Worm (Caenorhabditis elegans) whole organism, L4 larva: ENCODE results near the gene F10C1.23.

ENCODE experiments used
- ama-1 ChIP-seq: fragments of 150-350 bp; optimal IDR thresholded peaks from 2 replicates; lab custom pipeline; 2014; ENCODE audit warnings: inconsistent platforms, mixed read lengths
- daf-12 ChIP-seq: fragments of 150-350 bp; optimal IDR thresholded peaks from 2 replicates; lab custom pipeline; 2014; ENCODE audit warnings: missing biosample characterization, missing genetic modification reagents, missing genetic modification characterization
- lin-13 ChIP-seq: fragments of 150-350 bp; optimal IDR thresholded peaks from 2 replicates; lab custom pipeline; 2014; ENCODE audit warnings: missing biosample characterization, missing genetic modification reagents, missing genetic modification characterization
- lin-38 ChIP-seq: fragments of 200-800 bp; sonication (Bioruptor generic); IDR thresholded peaks from 2 replicates; pipeline ENCODE4 v1.3.6; 2022; ENCODE audit warnings: missing genetic modification reagents, missing genetic modification characterization, missing compliant biosample characterization
- nhr-10 ChIP-seq: fragments of 150-350 bp; optimal IDR thresholded peaks from 2 replicates; lab custom pipeline; 2014; ENCODE audit warnings: missing biosample characterization, missing genetic modification characterization
- nhr-237 ChIP-seq: sonication (generic microtip); optimal IDR thresholded peaks from 2 replicates; lab custom pipeline; 2017; ENCODE audit warnings: missing biosample characterization, missing genetic modification characterization
- nhr-76 ChIP-seq: fragments of 150-350 bp; optimal IDR thresholded peaks from 2 replicates; lab custom pipeline; 2014; ENCODE audit warnings: missing biosample characterization, missing genetic modification characterization
- pha-4 ChIP-seq, 2 experiments: fragments of 150-350 bp in 1 of 2; fragments of 200-800 bp in 1 of 2; sonication (Bioruptor generic) in 1 of 2; IDR thresholded peaks in 1 of 2; optimal IDR thresholded peaks in 1 of 2; 2 replicates each; pipeline versions ENCODE4 v1.3.6 to Lab custom; 2014 to 2022; ENCODE audit warnings: missing genetic modification characterization in 2 of 2, missing genetic modification reagents in 2 of 2, missing biosample characterization in 1 of 2, missing compliant biosample characterization in 1 of 2
- snpc-4 ChIP-seq: fragments of 150-350 bp; optimal IDR thresholded peaks from 2 replicates; lab custom pipeline; 2014; ENCODE audit warnings: missing biosample characterization, missing genetic modification characterization
- spr-3 ChIP-seq: fragments of 200-800 bp; sonication (Bioruptor generic); optimal IDR thresholded peaks from 2 replicates; lab custom pipeline; 2018; ENCODE audit warnings: mild to moderate bottlenecking, missing genetic modification characterization, missing compliant biosample characterization
- unc-62 ChIP-seq, 3 experiments: fragments of 150-350 bp in 1 of 3; sonication (generic microtip); optimal IDR thresholded peaks in 2 of 3; peaks in 1 of 3; 1 replicate in 1 of 3; 2 replicates in 2 of 3; lab custom pipeline; 2014 to 2017; ENCODE audit warnings: missing biosample characterization in 3 of 3, missing genetic modification characterization in 3 of 3, missing genetic modification reagents in 3 of 3, missing genotype in 1 of 3

- TF ChIP-seq unc-62 (GFP tag; optimal IDR thresholded peaks at IDR 0.05 in 1 of 2; lab: Kevin White, UChicago): no peak
- no peak for TF ChIP-seq unc-62 (tag; optimal IDR thresholded peaks at IDR 0.05; lab: Kevin White, UChicago)
- TF ChIP-seq spr-3 (GFP tag; lab: Kevin White, UChicago): no peak
- no peak for TF ChIP-seq lin-38
- no peak for TF ChIP-seq nhr-10 (tag; lab: Kevin White, UChicago)
- TF ChIP-seq ama-1 (lab: Kevin White, UChicago): no peak
- TF ChIP-seq snpc-4 (tag; lab: Kevin White, UChicago): no peak
- TF ChIP-seq nhr-76 (tag; lab: Kevin White, UChicago): no peak
- TF ChIP-seq nhr-237: no peak
- TF ChIP-seq daf-12 (tag; lab: Kevin White, UChicago): no peak
- no peak for TF ChIP-seq lin-13 (GFP tag; lab: Kevin White, UChicago)
- no peak for TF ChIP-seq pha-4 (GFP tag; IDR thresholded peaks at IDR 0.05; lab: Robert Waterston, UW)
- TF ChIP-seq pha-4 (tag; optimal IDR thresholded peaks at IDR 0.05; lab: Kevin White, UChicago): no peak
Measured at ce11 chrII:5734883-5735282, 23.0 kb upstream of the F10C1.23 start.
